Fruit fly (Drosophila melanogaster): ENCODE data around the gene CG3199.
A peak's percentile ranks its signal among the peaks of the same experiment; 100 is the strongest.

CG3199 gene

dm6 chr3R:14125479-14126121 lies 36.9 kb upstream of the CG3199 start, which contains the start of the genes 140up and Polr2B (continued):
- TF ChIP-seq ac (GFP tag; optimal IDR thresholded peaks at IDR 0.05) (peak; percentile 12), Nf-YB (GFP tag; optimal IDR thresholded peaks at IDR 0.05) (peak; percentile 70), D (optimal IDR thresholded peaks at IDR 0.05) (no peak), D (GFP tag; optimal IDR thresholded peaks at IDR 0.05) (peak; percentile 84), CG17361 (GFP tag; IDR thresholded peaks at IDR 0.05) (peak; percentile 97), zen2 (GFP tag; IDR thresholded peaks at IDR 0.05; ENCODE audit: partially characterized antibody) (no peak), CG17568 (GFP tag; optimal IDR thresholded peaks at IDR 0.05) (peak; percentile 57), tup (GFP tag; optimal IDR thresholded peaks at IDR 0.05) (peak; percentile 78), MESR4 (GFP tag; optimal IDR thresholded peaks at IDR 0.05) (peak; percentile 91), NFAT (GFP tag; IDR thresholded peaks at IDR 0.05) (peak; percentile 92), mam (GFP tag; optimal IDR thresholded peaks at IDR 0.05) (peak; percentile 92), gt (GFP tag; IDR thresholded peaks at IDR 0.05) (peak; percentile 78), hb (GFP tag; IDR thresholded peaks at IDR 0.05; ENCODE audit: partially characterized antibody) (no peak), CG10959 (GFP tag; IDR thresholded peaks at IDR 0.05) (peak; percentile 78), pb (GFP tag; optimal IDR thresholded peaks at IDR 0.05) (peak; percentile 42), CG8765 (GFP tag; IDR thresholded peaks at IDR 0.05) (peak; percentile 70), CG10147 (GFP tag; optimal IDR thresholded peaks at IDR 0.05) (peak; percentile 88), CG11398 (GFP tag; optimal IDR thresholded peaks at IDR 0.05) (peak; percentile 49), Ravus (GFP tag; IDR thresholded peaks at IDR 0.05) (peak; percentile 80), ranshi (GFP tag; IDR thresholded peaks at IDR 0.05) (peak; percentile 95), CG10979 (tag; optimal IDR thresholded peaks at IDR 0.05) (peak; percentile 90), HLH4C (GFP tag; IDR thresholded peaks at IDR 0.05; ENCODE audit: partially characterized antibody) (no peak), CG7271 (tag; optimal IDR thresholded peaks at IDR 0.05) (peak; percentile 84), CG6254 (GFP tag; optimal IDR thresholded peaks at IDR 0.05) (peak; percentile 76), CG11504 (tag; optimal IDR thresholded peaks at IDR 0.05) (peak; percentile 92), CG11456 (GFP tag; IDR thresholded peaks at IDR 0.05) (peak; percentile 94), CG9609 (GFP tag; optimal IDR thresholded peaks at IDR 0.05) (peak; percentile 79), CG14965 (GFP tag; optimal IDR thresholded peaks at IDR 0.05; ENCODE audit: borderline replicate concordance) (no peak), tna (GFP tag; IDR thresholded peaks at IDR 0.05; ENCODE audit: partially characterized antibody) (no peak), CG11696 (GFP tag; IDR thresholded peaks at IDR 0.05) (peak; percentile 69), Sry-β (GFP tag; optimal IDR thresholded peaks at IDR 0.05) (peak; percentile 57), CG7786 (GFP tag; optimal IDR thresholded peaks at IDR 0.05) (peak; percentile 77), CG10654 (GFP tag; optimal IDR thresholded peaks at IDR 0.05) (peak; percentile 94), CG6683 (GFP tag; optimal IDR thresholded peaks at IDR 0.05) (no peak), CG12659 (GFP tag; optimal IDR thresholded peaks at IDR 0.05) (peak; percentile 95), Ets65A (GFP tag) (peak; percentile 94), inv (GFP tag; IDR thresholded peaks at IDR 0.05; ENCODE audit: partially characterized antibody) (no peak), CG4424 (GFP tag; optimal IDR thresholded peaks at IDR 0.05) (peak; percentile 94), CG17829 (tag; optimal IDR thresholded peaks at IDR 0.05) (peak; percentile 96), CG3281 (GFP tag; optimal IDR thresholded peaks at IDR 0.05) (peak; percentile 92), eve (GFP tag; optimal IDR thresholded peaks at IDR 0.05) (no peak), HLHmδ (GFP tag; optimal IDR thresholded peaks at IDR 0.05) (no peak), ind (GFP tag; optimal IDR thresholded peaks at IDR 0.05) (peak; percentile 96), CG3995 (GFP tag; optimal IDR thresholded peaks at IDR 0.05) (peak; percentile 48), slou (GFP tag; optimal IDR thresholded peaks at IDR 0.05) (peak; percentile 86), gsb (GFP tag; IDR thresholded peaks at IDR 0.05) (peak; percentile 84), CG6175 (GFP tag; IDR thresholded peaks at IDR 0.05) (peak; percentile 85), CG8944 (GFP tag; optimal IDR thresholded peaks at IDR 0.05) (peak; percentile 80), bcd (GFP tag; optimal IDR thresholded peaks at IDR 0.05) (peak; percentile 93), CG10565 (GFP tag; optimal IDR thresholded peaks at IDR 0.05) (peak; percentile 56)

All from whole organism, embryonic.